Fruit fly (Drosophila melanogaster): ENCODE data around the gene CG7382.

Gene CG7382

DNA sequence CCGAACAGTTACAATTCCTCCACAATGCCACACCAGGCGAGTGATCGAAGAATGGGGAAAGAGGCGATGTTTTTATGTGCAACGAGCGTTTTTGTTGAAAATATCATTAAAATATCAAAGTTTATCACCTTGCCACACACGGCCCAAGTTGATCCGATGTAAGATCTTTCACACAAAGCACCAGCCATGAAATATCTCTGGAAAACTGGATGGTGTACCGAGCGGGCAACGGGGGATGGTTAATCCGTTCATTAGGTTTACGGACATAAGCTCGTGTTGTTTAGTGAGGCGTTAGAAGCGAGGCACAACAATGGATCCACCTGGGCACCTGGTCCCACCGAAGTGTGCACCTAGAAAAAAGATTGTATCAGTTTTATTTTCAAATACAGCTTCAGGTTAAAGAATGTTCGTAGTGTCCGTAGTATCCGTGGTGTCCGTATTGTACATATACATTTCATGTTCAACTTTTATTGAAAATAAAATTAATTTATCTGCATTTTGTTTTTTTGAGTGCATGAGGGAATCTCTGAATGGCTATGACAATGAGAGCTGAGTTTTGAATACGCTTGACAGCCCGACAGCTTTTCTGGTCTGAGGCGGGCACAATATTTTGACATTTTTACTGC, 23.1 kb downstream of the CG7382 start (continued):
- no peak for TF ChIP-seq BtbVII (GFP tag; optimal IDR thresholded peaks at IDR 0.05)
- peak; percentile 1 for TF ChIP-seq dm (GFP tag; optimal IDR thresholded peaks at IDR 0.05)
- peak; percentile 19 for TF ChIP-seq salm (tag; optimal IDR thresholded peaks at IDR 0.05)
- TF ChIP-seq org-1 (GFP tag; optimal IDR thresholded peaks at IDR 0.05) = no peak
- TF ChIP-seq B-H2 (GFP tag; optimal IDR thresholded peaks at IDR 0.05) = no peak
- peak; percentile 87 for TF ChIP-seq Med (GFP tag)
- no peak for TF ChIP-seq wdn (GFP tag; IDR thresholded peaks at IDR 0.05)
- peak; percentile 34 for TF ChIP-seq CG1602 (GFP tag; optimal IDR thresholded peaks at IDR 0.05)
- no peak for TF ChIP-seq CG10654 (GFP tag; optimal IDR thresholded peaks at IDR 0.05)
- TF ChIP-seq CG12236 (GFP tag; optimal IDR thresholded peaks at IDR 0.05) = peak; percentile 4
- no peak for TF ChIP-seq prd (optimal IDR thresholded peaks at IDR 0.05)
- TF ChIP-seq prd (GFP tag; IDR thresholded peaks at IDR 0.05) = peak; percentile 66; the same call in 2 of the 3 replicates
- TF ChIP-seq Sry-β (GFP tag; optimal IDR thresholded peaks at IDR 0.05) = no peak
- no peak for TF ChIP-seq rib (GFP tag; IDR thresholded peaks at IDR 0.05)
- no peak for TF ChIP-seq MESR4 (GFP tag; optimal IDR thresholded peaks at IDR 0.05)
- TF ChIP-seq exex (tag; optimal IDR thresholded peaks at IDR 0.05) = no peak
- peak; percentile 19 for TF ChIP-seq HLH54F (GFP tag; optimal IDR thresholded peaks at IDR 0.05)
- TF ChIP-seq slbo (GFP tag; IDR thresholded peaks at IDR 0.05) = peak; percentile 56; the same call in 1 of the 2 replicates
- TF ChIP-seq Ssrp (tag; optimal IDR thresholded peaks at IDR 0.05) = peak; percentile 58
- no peak for TF ChIP-seq CG7928 (GFP tag; optimal IDR thresholded peaks at IDR 0.05)
- no peak for TF ChIP-seq E2f2 (GFP tag; IDR thresholded peaks at IDR 0.05)
- no peak for TF ChIP-seq mld (GFP tag; IDR thresholded peaks at IDR 0.05; ENCODE audit: partially characterized antibody)
- TF ChIP-seq zfh2 (GFP tag; optimal IDR thresholded peaks at IDR 0.05) = no peak
- peak; percentile 6 for TF ChIP-seq CG7745 (tag; optimal IDR thresholded peaks at IDR 0.05)
- TF ChIP-seq CG3281 (GFP tag; optimal IDR thresholded peaks at IDR 0.05) = peak; percentile 31
- no peak for TF ChIP-seq CG2120 (GFP tag; optimal IDR thresholded peaks at IDR 0.05)
- TF ChIP-seq Dek (tag; optimal IDR thresholded peaks at IDR 0.05) = peak; percentile 36
- no peak for TF ChIP-seq Opbp (GFP tag; IDR thresholded peaks at IDR 0.05; ENCODE audit: partially characterized antibody)
- peak; percentile 25 for TF ChIP-seq CG12659 (GFP tag; optimal IDR thresholded peaks at IDR 0.05)
- TF ChIP-seq CkIIα-i1 (GFP tag; IDR thresholded peaks at IDR 0.05) = no peak
- peak; percentile 24; the same call in 1 of the 4 replicates for TF ChIP-seq Gug (GFP tag; IDR thresholded peaks at IDR 0.05)
- no peak for TF ChIP-seq CG8281 (tag; optimal IDR thresholded peaks at IDR 0.05)
- TF ChIP-seq gem (tag; optimal IDR thresholded peaks at IDR 0.05) = peak; percentile 80
- no peak for TF ChIP-seq CG2129 (GFP tag; IDR thresholded peaks at IDR 0.05; ENCODE audit: partially characterized antibody)
- TF ChIP-seq Oaz (GFP tag; IDR thresholded peaks at IDR 0.05) = peak; percentile 34; the same call in 1 of the 2 replicates
- peak; percentile 32 for TF ChIP-seq CG10147 (GFP tag; optimal IDR thresholded peaks at IDR 0.05)
- TF ChIP-seq CG4730 (GFP tag; IDR thresholded peaks at IDR 0.05) = peak; percentile 46; the same call in 1 of the 2 replicates
- TF ChIP-seq CG12219 (GFP tag; optimal IDR thresholded peaks at IDR 0.05) = peak; percentile 36
- peak; percentile 65 for TF ChIP-seq vvl (GFP tag; IDR thresholded peaks at IDR 0.05)
- TF ChIP-seq CG15696 (tag; optimal IDR thresholded peaks at IDR 0.05) = peak; percentile 22
- TF ChIP-seq shn (GFP tag; optimal IDR thresholded peaks at IDR 0.05) = peak; percentile 31
- peak; percentile 74 for TF ChIP-seq dmrt11E (tag; optimal IDR thresholded peaks at IDR 0.05)
- no peak for TF ChIP-seq CG16813 (GFP tag; IDR thresholded peaks at IDR 0.05; ENCODE audit: partially characterized antibody)
- TF ChIP-seq corto (GFP tag; optimal IDR thresholded peaks at IDR 0.05) = no peak
- no peak for TF ChIP-seq da (GFP tag; optimal IDR thresholded peaks at IDR 0.05)
- TF ChIP-seq gcm2 (GFP tag; optimal IDR thresholded peaks at IDR 0.05) = no peak
- no peak for TF ChIP-seq CG15514 (GFP tag; optimal IDR thresholded peaks at IDR 0.05)
- peak; percentile 60 for TF ChIP-seq gcm (GFP tag; optimal IDR thresholded peaks at IDR 0.05)
- peak; percentile 76 for TF ChIP-seq Blimp-1 (GFP tag; optimal IDR thresholded peaks at IDR 0.05)

Data from whole organism, embryonic.